Worm (Caenorhabditis elegans) whole organism, L4 larva: ENCODE results near the gene fbxb-41.
A peak's percentile ranks its signal among the peaks of the same experiment; 100 is the strongest.
"Not testable (repeated sequence)": the region's sequence is repeated elsewhere in the genome, so short reads cannot be mapped to it uniquely, and the experiment has no call there.

ENCODE experiments used
- F26F4.8 ChIP-seq: fragments of 200-800 bp; sonication (Bioruptor generic); conservative IDR thresholded peaks from 2 replicates; pipeline ENCODE4 v1.3.6; 2022; ENCODE audit warnings: missing genetic modification characterization, missing compliant biosample characterization
- R02D3.7 ChIP-seq: fragments of 150-350 bp; sonication (generic microtip); optimal IDR thresholded peaks from 3 replicates; lab custom pipeline; 2014; ENCODE audit warnings: missing biosample characterization, missing genetic modification characterization
- Y105C5A.15 ChIP-seq: fragments of 200-800 bp; sonication (Bioruptor generic); IDR thresholded peaks from 2 replicates; pipeline ENCODE4 v1.3.6; 2022; ENCODE audit warnings: missing genetic modification characterization, missing compliant biosample characterization
- Y5F2A.4 ChIP-seq: fragments of 200-800 bp; sonication (Bioruptor generic); optimal IDR thresholded peaks from 2 replicates; lab custom pipeline; 2018; ENCODE audit warnings: mild to moderate bottlenecking, missing genetic modification characterization, missing compliant biosample characterization
- ZK337.2 ChIP-seq: fragments of 200-800 bp; sonication (Bioruptor generic); IDR thresholded peaks from 2 replicates; pipeline ENCODE4 v1.3.6; 2022; ENCODE audit warnings: missing genetic modification reagents, missing genetic modification characterization, missing compliant biosample characterization
- ZK546.5 ChIP-seq, 2 experiments: sonication (generic microtip); optimal IDR thresholded peaks; 2 replicates each; lab custom pipeline; 2017; ENCODE audit warnings: missing biosample characterization in 2 of 2, missing genetic modification characterization in 2 of 2
- daf-16 ChIP-seq, 3 experiments: sonication (generic microtip); optimal IDR thresholded peaks; 2 replicates each; lab custom pipeline; 2016 to 2017; ENCODE audit warnings: missing genetic modification characterization in 3 of 3, missing genetic modification reagents in 3 of 3, mild to moderate bottlenecking in 2 of 3, missing compliant biosample characterization in 2 of 3, missing biosample characterization in 1 of 3, moderate library complexity in 1 of 3
- daf-19 ChIP-seq: fragments of 200-800 bp; sonication (Bioruptor generic); conservative IDR thresholded peaks from 2 replicates; pipeline ENCODE4 v1.3.6; 2022; ENCODE audit warnings: missing genetic modification characterization, missing compliant biosample characterization
- dmd-6 ChIP-seq: fragments of 200-800 bp; sonication (Bioruptor generic); IDR thresholded peaks from 2 replicates; pipeline ENCODE4 v1.3.6; 2022; ENCODE audit warnings: missing genetic modification reagents, missing genetic modification characterization, missing compliant biosample characterization
- dpl-1 ChIP-seq: fragments of 150-350 bp; optimal IDR thresholded peaks from 2 replicates; lab custom pipeline; 2014; ENCODE audit warnings: missing biosample characterization, missing genetic modification reagents, missing genetic modification characterization
- dve-1 ChIP-seq: sonication (generic microtip); optimal IDR thresholded peaks from 2 replicates; lab custom pipeline; 2017; ENCODE audit warnings: antibody characterized with exemption, mild to moderate bottlenecking, missing genetic modification characterization, missing compliant biosample characterization; ENCODE audit not compliant: insufficient read depth
- fkh-10 ChIP-seq: fragments of 150-350 bp; optimal IDR thresholded peaks from 2 replicates; lab custom pipeline; 2014; ENCODE audit warnings: missing biosample characterization, missing genetic modification reagents, missing genetic modification characterization
- fos-1 ChIP-seq: fragments of 150-350 bp; optimal IDR thresholded peaks from 2 replicates; lab custom pipeline; 2014; ENCODE audit warnings: missing biosample characterization, missing genetic modification characterization
- gei-8 ChIP-seq: fragments of 200-800 bp; sonication (Bioruptor generic); optimal IDR thresholded peaks from 2 replicates; lab custom pipeline; 2018; ENCODE audit warnings: mild to moderate bottlenecking, missing genetic modification characterization, missing compliant biosample characterization
- hlh-11 ChIP-seq: fragments of 200-800 bp; sonication (Bioruptor generic); optimal IDR thresholded peaks from 2 replicates; lab custom pipeline; 2018; ENCODE audit warnings: mild to moderate bottlenecking, missing genetic modification characterization, missing compliant biosample characterization
- hmg-1.1 ChIP-seq: fragments of 200-800 bp; sonication (Bioruptor generic); IDR thresholded peaks from 2 replicates; pipeline ENCODE4 v1.3.6; 2022; ENCODE audit warnings: missing genetic modification reagents, missing genetic modification characterization, missing compliant biosample characterization
- lim-7 ChIP-seq: fragments of 200-800 bp; sonication (Bioruptor generic); IDR thresholded peaks from 2 replicates; pipeline ENCODE4 v1.3.6; 2022; ENCODE audit warnings: missing genetic modification characterization, missing compliant biosample characterization
- lin-38 ChIP-seq: fragments of 200-800 bp; sonication (Bioruptor generic); IDR thresholded peaks from 2 replicates; pipeline ENCODE4 v1.3.6; 2022; ENCODE audit warnings: missing genetic modification reagents, missing genetic modification characterization, missing compliant biosample characterization
- madf-5 ChIP-seq, 2 experiments: fragments of 200-800 bp; sonication (Bioruptor generic); IDR thresholded peaks; 2 replicates each; pipeline ENCODE4 v1.3.6; 2022; ENCODE audit warnings: missing compliant biosample characterization in 2 of 2, missing genetic modification characterization in 2 of 2
- madf-9 ChIP-seq: fragments of 200-800 bp; sonication (Bioruptor generic); conservative IDR thresholded peaks from 2 replicates; pipeline ENCODE4 v1.3.6; 2022; ENCODE audit warnings: missing genetic modification reagents, missing genetic modification characterization, missing compliant biosample characterization
- nhr-10 ChIP-seq: fragments of 150-350 bp; optimal IDR thresholded peaks from 2 replicates; lab custom pipeline; 2014; ENCODE audit warnings: missing biosample characterization, missing genetic modification characterization
- nhr-25 ChIP-seq: sonication (generic microtip); optimal IDR thresholded peaks from 2 replicates; lab custom pipeline; 2017; ENCODE audit warnings: missing genetic modification characterization, mild to moderate bottlenecking, missing compliant biosample characterization, antibody characterized with exemption, moderate library complexity, borderline replicate concordance; ENCODE audit not compliant: insufficient read depth
- nhr-28 ChIP-seq: fragments of 150-350 bp; optimal IDR thresholded peaks from 2 replicates; lab custom pipeline; 2014; ENCODE audit warnings: missing biosample characterization, missing genetic modification characterization
- nhr-41 ChIP-seq: fragments of 200-800 bp; sonication (Bioruptor generic); IDR thresholded peaks from 2 replicates; pipeline ENCODE4 v1.3.6; 2022; ENCODE audit warnings: missing genetic modification reagents, missing genetic modification characterization, missing compliant biosample characterization
- nhr-76 ChIP-seq: fragments of 150-350 bp; optimal IDR thresholded peaks from 2 replicates; lab custom pipeline; 2014; ENCODE audit warnings: missing biosample characterization, missing genetic modification characterization
- nhr-77 ChIP-seq: fragments of 150-350 bp; optimal IDR thresholded peaks from 2 replicates; lab custom pipeline; 2014; ENCODE audit warnings: missing biosample characterization, missing genetic modification characterization
- pqm-1 ChIP-seq: sonication (generic microtip); optimal IDR thresholded peaks from 2 replicates; lab custom pipeline; 2017; ENCODE audit warnings: missing biosample characterization, missing genetic modification characterization
- saeg-2 ChIP-seq: fragments of 200-800 bp; sonication (Bioruptor generic); IDR thresholded peaks from 2 replicates; pipeline ENCODE4 v1.3.6; 2022; ENCODE audit warnings: missing genetic modification reagents, missing genetic modification characterization, missing compliant biosample characterization
- set-16 ChIP-seq: fragments of 200-800 bp; sonication (Bioruptor generic); IDR thresholded peaks from 2 replicates; pipeline ENCODE4 v1.3.6; 2022; ENCODE audit warnings: missing genetic modification reagents, missing genetic modification characterization, missing compliant biosample characterization
- snpc-1.2 ChIP-seq: fragments of 200-800 bp; sonication (Bioruptor generic); IDR thresholded peaks from 2 replicates; pipeline ENCODE4 v1.3.6; 2022; ENCODE audit warnings: missing genetic modification reagents, missing genetic modification characterization, missing compliant biosample characterization
- spr-1 ChIP-seq: sonication (generic microtip); optimal IDR thresholded peaks from 2 replicates; lab custom pipeline; 2016; ENCODE audit warnings: mild to moderate bottlenecking, missing genetic modification characterization, missing compliant biosample characterization
- spr-3 ChIP-seq: fragments of 200-800 bp; sonication (Bioruptor generic); optimal IDR thresholded peaks from 2 replicates; lab custom pipeline; 2018; ENCODE audit warnings: mild to moderate bottlenecking, missing genetic modification characterization, missing compliant biosample characterization
- tra-1 ChIP-seq: fragments of 200-800 bp; sonication (Bioruptor generic); IDR thresholded peaks from 2 replicates; pipeline ENCODE4 v1.3.6; 2022; ENCODE audit warnings: missing genetic modification reagents, missing genetic modification characterization, missing compliant biosample characterization
- unc-62 ChIP-seq, 3 experiments: fragments of 150-350 bp in 1 of 3; sonication (generic microtip); optimal IDR thresholded peaks in 2 of 3; peaks in 1 of 3; 1 replicate in 1 of 3; 2 replicates in 2 of 3; lab custom pipeline; 2014 to 2017; ENCODE audit warnings: missing biosample characterization in 3 of 3, missing genetic modification characterization in 3 of 3, missing genetic modification reagents in 3 of 3, missing genotype in 1 of 3
- zag-1 ChIP-seq: fragments of 150-350 bp; optimal IDR thresholded peaks from 2 replicates; lab custom pipeline; 2014; ENCODE audit warnings: missing biosample characterization, missing genetic modification characterization
- zfp-3 ChIP-seq: fragments of 200-800 bp; sonication (Bioruptor generic); conservative IDR thresholded peaks from 2 replicates; pipeline ENCODE4 v1.3.6; 2022; ENCODE audit warnings: missing genetic modification reagents, missing genetic modification characterization, missing compliant biosample characterization
- ztf-7 ChIP-seq: fragments of 150-350 bp; optimal IDR thresholded peaks from 2 replicates; lab custom pipeline; 2014; ENCODE audit warnings: missing biosample characterization, missing genetic modification characterization

fbxb-41 gene

DNA sequence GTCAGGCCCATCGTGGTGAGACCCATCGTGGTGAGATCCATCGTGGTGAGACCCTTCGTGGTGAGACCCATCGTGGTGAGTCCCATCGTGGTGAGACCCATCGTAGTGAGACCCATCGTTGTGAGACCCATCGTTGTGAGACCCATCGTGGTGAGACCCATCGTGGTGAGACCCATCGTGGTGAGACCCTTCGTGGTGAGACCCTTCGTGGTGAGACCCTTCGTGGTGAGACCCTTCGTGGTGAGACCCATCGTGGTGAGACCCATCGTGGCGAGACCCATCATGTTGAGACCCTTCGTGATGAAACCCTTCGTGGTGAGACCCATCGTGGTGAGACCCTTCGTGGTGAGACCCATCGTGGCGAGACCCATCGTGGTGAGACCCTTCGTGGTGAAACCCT is 7.7 kb downstream of the fbxb-41 start:
- TF ChIP-seq lim-7 (GFP tag; lab: Robert Waterston, UW) (0 out of 2 replicates have a peak, but pooled peaks have one; percentile 57), set-16 (peak; percentile 60; the same call in 1 of the 2 replicates)

DNA sequence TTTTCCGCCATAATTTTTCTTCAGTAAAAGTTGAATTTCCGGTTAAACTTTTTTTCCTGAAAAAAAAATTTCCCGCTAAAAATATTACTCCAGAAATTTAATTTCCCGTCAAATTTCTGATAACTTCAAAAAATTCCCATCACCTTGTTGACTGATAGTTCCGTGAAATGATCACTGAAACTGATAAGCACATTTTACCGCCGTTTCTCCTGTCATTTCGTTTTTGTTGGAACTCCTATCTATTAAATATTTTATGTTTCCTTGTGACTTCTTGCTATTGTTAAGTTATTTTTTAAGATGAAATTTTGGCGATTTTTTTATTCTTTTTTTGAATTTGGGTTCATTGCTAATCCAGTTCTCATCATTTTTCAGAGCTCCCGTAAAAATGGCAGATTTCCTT is 13.5 kb downstream of the fbxb-41 start, which contains the start of gene math-34:
math-34 (plus strand) TSS at position 371 of the 400 bp plus-strand sequence.
- peak; percentile 65 for TF ChIP-seq nhr-28 (tag; lab: Kevin White, UChicago)
- TF ChIP-seq hmg-1.1, result no peak
- peak; percentile 68 for TF ChIP-seq dmd-6 (GFP tag; lab: Robert Waterston, UW)
- peak; percentile 52 for TF ChIP-seq pqm-1 (tag; lab: Kevin White, UChicago)
- no peak for TF ChIP-seq daf-16 (GFP tag; optimal IDR thresholded peaks at IDR 0.05; lab: Kevin White, UChicago)
- peak; percentile 68 for TF ChIP-seq daf-16 (tag; optimal IDR thresholded peaks at IDR 0.05; lab: Kevin White, UChicago)
- no peak for TF ChIP-seq ztf-7 (tag; lab: Kevin White, UChicago)
- 0 out of 2 replicates have a peak, but pooled peaks have one; percentile 23 for TF ChIP-seq tra-1 (GFP tag; lab: Robert Waterston, UW)
- peak; percentile 41 for TF ChIP-seq nhr-77 (tag; lab: Kevin White, UChicago)

DNA sequence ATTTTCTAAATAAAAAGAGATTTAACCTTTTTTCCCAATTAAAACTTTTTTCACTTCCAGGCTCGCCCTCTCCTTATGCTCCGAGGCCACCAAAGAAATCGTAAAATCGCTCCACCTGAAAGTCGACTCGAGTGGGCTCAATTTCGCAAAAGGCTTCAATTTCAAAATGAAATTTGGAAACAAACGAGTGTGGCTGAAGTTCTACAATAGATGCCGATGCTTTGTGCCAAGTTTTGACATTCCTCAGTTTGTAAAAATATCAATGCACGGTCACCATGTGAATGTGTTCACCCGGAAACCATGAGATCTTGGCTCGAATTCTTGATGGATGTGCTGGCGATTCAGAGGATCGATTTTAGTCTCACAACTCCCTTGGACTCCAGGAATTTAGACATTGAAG is 15.5 kb downstream of the fbxb-41 start, which contains the start of gene M01D1.12:
M01D1.12 (plus strand) TSS at position 301 of the 400 bp plus-strand sequence.
- TF ChIP-seq ZK546.5 (tag; optimal IDR thresholded peaks at IDR 0.05; lab: Kevin White, UChicago) (no peak), lin-38 (GFP tag; lab: Robert Waterston, UW) (no peak), Y5F2A.4 (GFP tag; lab: Kevin White, UChicago) (no peak), dve-1 (tag; lab: Kevin White, UChicago) (no peak), nhr-25 (tag; lab: Kevin White, UChicago) (no peak), pqm-1 (tag; lab: Kevin White, UChicago) (no peak), zag-1 (tag; lab: Kevin White, UChicago) (no peak), R02D3.7 (tag; lab: Kevin White, UChicago) (no peak), nhr-77 (tag; lab: Kevin White, UChicago) (no peak), saeg-2 (GFP tag; lab: Robert Waterston, UW) (no peak), fkh-10 (GFP tag; lab: Kevin White, UChicago) (no peak), nhr-41 (GFP tag; lab: Robert Waterston, UW) (no peak), F26F4.8 (GFP tag; lab: Robert Waterston, UW) (no peak), nhr-76 (tag; lab: Kevin White, UChicago) (no peak)

DNA sequence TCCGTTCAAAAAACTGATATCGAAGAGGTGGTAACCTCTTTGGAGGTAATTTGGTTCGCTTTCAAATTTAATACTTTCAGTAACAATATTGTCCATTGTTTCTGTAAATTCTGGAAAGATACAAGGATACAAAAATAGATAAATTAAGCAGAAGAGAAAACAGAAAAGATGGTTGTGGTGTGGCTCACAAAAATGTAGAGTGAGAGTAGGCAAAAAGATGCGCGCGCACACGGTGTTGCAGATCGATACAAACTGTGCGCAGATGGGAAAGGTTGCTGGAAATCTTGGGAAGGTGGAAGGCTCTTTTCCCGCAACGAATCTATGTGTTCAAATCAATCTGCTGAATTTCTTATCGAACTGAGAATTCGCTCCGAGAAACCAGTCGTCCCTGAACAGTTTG is 17.4 kb downstream of the fbxb-41 start, which contains the start of gene btb-11:
btb-11 (minus strand) TSS at position 101 of the 400 bp plus-strand sequence.
- TF ChIP-seq zag-1 (tag; lab: Kevin White, UChicago); ZK337.2 (GFP tag; lab: Robert Waterston, UW); Y105C5A.15 (GFP tag; lab: Robert Waterston, UW): not testable (repeated sequence)

DNA sequence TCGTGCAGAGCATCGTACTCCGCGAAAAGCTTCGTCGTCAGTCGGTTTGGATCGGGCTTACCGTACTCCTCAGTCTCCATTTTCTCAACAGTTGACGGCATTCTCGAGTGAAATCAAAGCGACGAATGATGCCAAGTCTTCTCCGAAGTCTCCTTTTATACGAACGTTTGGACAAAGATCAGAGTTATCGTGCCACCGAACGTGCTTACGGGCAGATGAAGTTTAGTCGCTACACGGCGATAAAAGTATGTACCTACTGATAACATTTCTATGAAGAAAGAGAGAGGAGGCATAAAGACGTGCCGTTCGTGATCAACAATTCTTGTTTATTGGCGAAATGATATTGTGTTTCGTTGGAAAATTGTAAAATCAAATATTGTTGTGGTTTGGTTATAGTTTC is 35.8 kb downstream of the fbxb-41 start, which contains the start of gene F45D11.14:
F45D11.14 (minus strand) TSS at position 101 of the 400 bp plus-strand sequence.
- TF ChIP-seq spr-3 (GFP tag; lab: Kevin White, UChicago); fos-1 (tag; lab: Kevin White, UChicago); spr-1 (tag; lab: Kevin White, UChicago): not testable (repeated sequence)
- TF ChIP-seq, all 104 proteins: peak for 0; not testable (repeated sequence) for 104

DNA sequence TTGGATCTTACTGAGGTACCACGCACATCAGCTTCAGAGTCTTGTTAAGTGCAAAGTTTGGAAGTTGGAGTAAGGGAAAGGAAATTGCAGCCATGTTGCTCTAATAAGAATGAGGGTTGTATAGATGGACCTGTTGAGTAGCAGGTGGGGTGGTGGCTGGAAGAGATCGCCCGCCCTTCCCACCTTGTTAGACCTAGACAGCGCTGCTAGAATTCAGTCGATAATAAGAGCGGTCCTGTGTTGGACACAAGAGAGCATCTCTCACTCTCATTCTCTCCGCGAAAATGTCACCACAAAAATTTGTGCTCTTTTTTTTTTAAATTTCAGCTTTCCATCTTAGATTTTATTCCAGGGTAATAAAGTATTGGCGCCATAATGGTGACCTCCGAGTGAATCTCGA is 40.8 kb downstream of the fbxb-41 start, which contains the start of the genes fbxb-30 and F45D11.5:
fbxb-30 (minus strand) TSS at position 101 of the 400 bp plus-strand sequence.
F45D11.5 (plus strand) TSS at position 352 of the 400 bp plus-strand sequence.
- TF ChIP-seq nhr-10 (tag; lab: Kevin White, UChicago) (no peak), unc-62 (GFP tag; optimal IDR thresholded peaks at IDR 0.05 in 1 of 2; lab: Kevin White, UChicago) (no peak), unc-62 (tag; optimal IDR thresholded peaks at IDR 0.05; lab: Kevin White, UChicago) (no peak), hlh-11 (tag; lab: Kevin White, UChicago) (no peak), set-16 (no peak), lim-7 (GFP tag; lab: Robert Waterston, UW) (no peak), zag-1 (tag; lab: Kevin White, UChicago) (no peak), nhr-76 (tag; lab: Kevin White, UChicago) (no peak), nhr-25 (tag; lab: Kevin White, UChicago) (no peak), dmd-6 (GFP tag; lab: Robert Waterston, UW) (no peak), madf-9 (GFP tag; lab: Robert Waterston, UW) (no peak), madf-5 (GFP tag; IDR thresholded peaks at IDR 0.05; lab: Robert Waterston, UW) (no peak), zfp-3 (GFP tag; lab: Robert Waterston, UW) (no peak), nhr-41 (GFP tag; lab: Robert Waterston, UW) (no peak), snpc-1.2 (no peak), dpl-1 (GFP tag; lab: Kevin White, UChicago) (no peak), ZK337.2 (GFP tag; lab: Robert Waterston, UW) (no peak), daf-19 (GFP tag; lab: Robert Waterston, UW) (no peak), gei-8 (GFP tag; lab: Kevin White, UChicago) (no peak)
